Worm (Caenorhabditis elegans): ENCODE results near the gene gfi-1.

DNA sequence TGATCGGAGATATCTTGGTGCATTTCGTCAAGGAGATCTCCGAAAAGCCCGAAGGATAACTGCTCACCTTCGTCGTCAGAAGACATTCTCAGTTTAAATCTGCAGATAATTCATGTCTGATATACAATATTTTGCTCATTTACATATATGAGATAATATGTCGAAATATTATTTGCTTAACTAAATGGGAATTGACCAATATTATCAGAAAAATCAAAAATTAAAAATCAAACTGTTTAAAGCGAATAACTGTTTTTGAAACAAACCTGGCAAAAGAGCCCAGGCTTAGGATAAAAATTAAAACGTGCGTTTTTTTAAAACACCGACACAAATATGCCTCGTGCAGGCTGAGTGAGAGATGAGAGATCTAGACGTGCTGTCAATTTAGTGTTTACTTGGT lies 41.9 kb upstream of the gfi-1 start, which contains the start of gene T05H4.15:
- TF ChIP-seq him-1 (tag; optimal IDR thresholded peaks at IDR 0.05) (no peak), dao-5 (tag; optimal IDR thresholded peaks at IDR 0.05) (no peak)
